Fruit fly (Drosophila melanogaster) whole organism, embryonic: ENCODE measurements around the gene CG5172.

ENCODE experiments used
- ATbp ChIP-seq: fragments of 200-800 bp; sonication (Bioruptor generic); optimal IDR thresholded peaks from 2 replicates; lab custom pipeline; 2017; ENCODE audit warnings: missing biosample characterization, mild to moderate bottlenecking, missing genetic modification characterization, missing genetic modification reagents
- Aef1 ChIP-seq: fragments of 200-800 bp; sonication (Bioruptor generic); IDR thresholded peaks from 3 replicates; pipeline ENCODE4 v1.3.6; 2022; ENCODE audit warnings: missing biosample characterization, missing genetic modification characterization
- Bgb ChIP-seq: fragments of 200-800 bp; sonication (Bioruptor generic); IDR thresholded peaks from 2 replicates; pipeline ENCODE4 v1.3.6; 2022; ENCODE audit warnings: missing biosample characterization, missing genetic modification characterization; ENCODE audit not compliant: partially characterized antibody
- CG10209 ChIP-seq: fragments of 200-800 bp; sonication (Bioruptor generic); optimal IDR thresholded peaks from 3 replicates; lab custom pipeline; 2017; ENCODE audit warnings: missing biosample characterization, mild to moderate bottlenecking, missing genetic modification characterization, missing genetic modification reagents
- CG11398 ChIP-seq: fragments of 200-800 bp; sonication (Bioruptor generic); optimal IDR thresholded peaks from 2 replicates; lab custom pipeline; 2016; ENCODE audit warnings: missing biosample characterization, missing genetic modification characterization
- CG12769 ChIP-seq: fragments of 200-800 bp; sonication (Bioruptor generic); optimal IDR thresholded peaks from 2 replicates; lab custom pipeline; 2019; ENCODE audit warnings: missing biosample characterization, mild to moderate bottlenecking, missing genetic modification characterization, moderate library complexity
- CG13624 ChIP-seq: fragments of 200-800 bp; sonication (Bioruptor generic); optimal IDR thresholded peaks from 2 replicates; lab custom pipeline; 2016; ENCODE audit warnings: missing biosample characterization, missing genetic modification characterization
- CG17385 ChIP-seq: fragments of 200-800 bp; sonication (Bioruptor generic); optimal IDR thresholded peaks from 3 replicates; lab custom pipeline; 2018; ENCODE audit warnings: missing biosample characterization, mild to moderate bottlenecking, missing genetic modification characterization
- CG17912 ChIP-seq: fragments of 200-800 bp; sonication (Bioruptor generic); optimal IDR thresholded peaks from 2 replicates; lab custom pipeline; 2018; ENCODE audit warnings: missing biosample characterization, mild to moderate bottlenecking, missing genetic modification characterization
- CG2199 ChIP-seq: fragments of 200-800 bp; sonication (Bioruptor generic); IDR thresholded peaks from 3 replicates; pipeline ENCODE4 v1.3.6; 2022; ENCODE audit warnings: missing biosample characterization, missing genetic modification characterization
- CG3847 ChIP-seq: fragments of 200-800 bp; sonication (Bioruptor generic); IDR thresholded peaks from 2 replicates; pipeline ENCODE4 v1.3.6; 2022; ENCODE audit warnings: missing biosample characterization, missing genetic modification characterization
- CG3995 ChIP-seq: fragments of 200-800 bp; sonication (Bioruptor generic); optimal IDR thresholded peaks from 3 replicates; lab custom pipeline; 2016; ENCODE audit warnings: missing biosample characterization, missing genetic modification characterization
- CG43689 ChIP-seq: fragments of 200-800 bp; sonication (Bioruptor generic); IDR thresholded peaks from 2 replicates; pipeline ENCODE4 v1.3.6; 2022; ENCODE audit warnings: missing biosample characterization, missing genetic modification characterization
- CG4404 ChIP-seq: fragments of 200-800 bp; sonication (Bioruptor generic); IDR thresholded peaks from 2 replicates; pipeline ENCODE4 v1.3.6; 2022; ENCODE audit warnings: missing biosample characterization, missing genetic modification characterization
- CG7271 ChIP-seq: fragments of 200-800 bp; sonication (Bioruptor generic); optimal IDR thresholded peaks from 2 replicates; lab custom pipeline; 2018; ENCODE audit warnings: missing biosample characterization, mild to moderate bottlenecking, missing genetic modification characterization, moderate library complexity
- CG7372 ChIP-seq: fragments of 200-800 bp; sonication (Bioruptor generic); IDR thresholded peaks from 2 replicates; pipeline ENCODE4 v1.3.6; 2022; ENCODE audit warnings: missing biosample characterization, missing genetic modification characterization
- CG8359 ChIP-seq: fragments of 200-800 bp; sonication (Bioruptor generic); optimal IDR thresholded peaks from 2 replicates; lab custom pipeline; 2017; ENCODE audit warnings: missing biosample characterization, mild to moderate bottlenecking, missing genetic modification characterization, borderline replicate concordance
- CG9727 ChIP-seq: fragments of 200-800 bp; sonication (Bioruptor generic); optimal IDR thresholded peaks from 3 replicates; lab custom pipeline; 2017; ENCODE audit warnings: missing biosample characterization, mild to moderate bottlenecking, missing genetic modification characterization
- CG9797 ChIP-seq: fragments of 200-800 bp; sonication (Bioruptor generic); optimal IDR thresholded peaks from 3 replicates; lab custom pipeline; 2018; ENCODE audit warnings: missing biosample characterization, mild to moderate bottlenecking, missing genetic modification characterization
- Dip2 ChIP-seq: fragments of 200-800 bp; sonication (Bioruptor generic); IDR thresholded peaks from 2 replicates; pipeline ENCODE4 v1.3.6; 2022; ENCODE audit warnings: missing biosample characterization, missing genetic modification characterization
- Dref ChIP-seq: fragments of 200-800 bp; sonication (Bioruptor generic); IDR thresholded peaks from 2 replicates; pipeline ENCODE4 v1.3.6; 2022; ENCODE audit warnings: missing biosample characterization, missing genetic modification characterization
- Gsc ChIP-seq: fragments of 200-800 bp; sonication (Bioruptor generic); IDR thresholded peaks from 2 replicates; pipeline ENCODE4 v1.3.6; 2022; ENCODE audit warnings: missing biosample characterization, missing genetic modification characterization
- Gug ChIP-seq: fragments of 200-800 bp; sonication (Bioruptor generic); IDR thresholded peaks from 4 replicates; pipeline ENCODE4 v1.3.6; 2022; ENCODE audit warnings: missing biosample characterization, missing genetic modification characterization
- Hr78 ChIP-seq, 2 experiments: fragments of 200-800 bp in 1 of 2; fragments of >200 bp in 1 of 2; sonication (Bioruptor generic) in 1 of 2; optimal IDR thresholded peaks; 2 replicates each; lab custom pipeline; 2017 to 2019; ENCODE audit warnings: missing biosample characterization in 2 of 2, missing genetic modification characterization in 2 of 2, mild to moderate bottlenecking in 1 of 2, moderate library complexity in 1 of 2
- MBD-R2 ChIP-seq: fragments of 200-800 bp; sonication (Bioruptor generic); IDR thresholded peaks from 2 replicates; pipeline ENCODE4 v1.3.6; 2022; ENCODE audit warnings: missing biosample characterization, missing genetic modification characterization
- Mes4 ChIP-seq: fragments of 200-800 bp; sonication (Bioruptor generic); optimal IDR thresholded peaks from 2 replicates; lab custom pipeline; 2016; ENCODE audit warnings: missing biosample characterization, missing genetic modification characterization
- NFAT ChIP-seq: fragments of 200-800 bp; sonication (Bioruptor generic); IDR thresholded peaks from 2 replicates; pipeline ENCODE4 v1.3.6; 2022; ENCODE audit warnings: missing biosample characterization, missing genetic modification characterization
- Six4 ChIP-seq: fragments of 200-800 bp; sonication (Bioruptor generic); optimal IDR thresholded peaks from 2 replicates; lab custom pipeline; 2016; ENCODE audit warnings: missing biosample characterization, missing genetic modification characterization
- Sox100B ChIP-seq: fragments of 200-800 bp; sonication (Bioruptor generic); optimal IDR thresholded peaks from 3 replicates; lab custom pipeline; 2018; ENCODE audit warnings: missing biosample characterization, mild to moderate bottlenecking, missing genetic modification characterization
- Stat92E ChIP-seq, 3 experiments: fragments of >200 bp in 2 of 3; fragments of 200-800 bp in 1 of 3; sonication (Bioruptor generic) in 1 of 3; optimal IDR thresholded peaks; 2 replicates each; lab custom pipeline; 2017 to 2019; ENCODE audit warnings: missing biosample characterization in 3 of 3, missing genetic modification characterization in 3 of 3, mild to moderate bottlenecking in 1 of 3, moderate library complexity in 1 of 3
- Tbp ChIP-seq: fragments of >200 bp; optimal IDR thresholded peaks from 2 replicates; lab custom pipeline; 2018; ENCODE audit warnings: missing biosample characterization, missing genetic modification characterization
- Vsx1 ChIP-seq: fragments of 200-800 bp; sonication (Bioruptor generic); optimal IDR thresholded peaks from 2 replicates; lab custom pipeline; 2017; ENCODE audit warnings: missing biosample characterization, mild to moderate bottlenecking, missing genetic modification characterization, missing genetic modification reagents
- ac ChIP-seq: fragments of 200-800 bp; sonication (Bioruptor generic); optimal IDR thresholded peaks from 3 replicates; lab custom pipeline; 2017; ENCODE audit warnings: missing biosample characterization, mild to moderate bottlenecking, missing genetic modification characterization
- bbx ChIP-seq: fragments of 200-800 bp; sonication (Bioruptor generic); IDR thresholded peaks from 2 replicates; pipeline ENCODE4 v1.3.6; 2022; ENCODE audit warnings: missing biosample characterization, missing genetic modification characterization; ENCODE audit not compliant: partially characterized antibody
- chinmo ChIP-seq: fragments of 200-800 bp; sonication (Bioruptor generic); IDR thresholded peaks from 4 replicates; pipeline ENCODE4 v1.3.6; 2022; ENCODE audit warnings: missing biosample characterization, missing genetic modification characterization; ENCODE audit not compliant: partially characterized antibody
- esg ChIP-seq: fragments of 200-800 bp; sonication (Bioruptor generic); conservative IDR thresholded peaks from 2 replicates; pipeline ENCODE4 v1.3.6; 2022; ENCODE audit warnings: missing biosample characterization, missing genetic modification characterization
- eyg ChIP-seq: fragments of 200-800 bp; sonication (Bioruptor generic); optimal IDR thresholded peaks from 3 replicates; lab custom pipeline; 2016; ENCODE audit warnings: missing biosample characterization, missing genetic modification characterization
- gro ChIP-seq: fragments of 200-800 bp; sonication (Bioruptor generic); optimal IDR thresholded peaks from 2 replicates; lab custom pipeline; 2016; ENCODE audit warnings: missing biosample characterization, missing genetic modification characterization
- hb ChIP-seq: fragments of 200-800 bp; sonication (Bioruptor generic); IDR thresholded peaks from 3 replicates; pipeline ENCODE4 v1.3.6; 2022; ENCODE audit warnings: missing biosample characterization, missing genetic modification characterization; ENCODE audit not compliant: partially characterized antibody
- hbn ChIP-seq: fragments of 200-800 bp; sonication (Bioruptor generic); IDR thresholded peaks from 2 replicates; pipeline ENCODE4 v1.3.6; 2022; ENCODE audit warnings: missing biosample characterization, missing genetic modification characterization; ENCODE audit not compliant: partially characterized antibody
- hth ChIP-seq: fragments of >200 bp; optimal IDR thresholded peaks from 2 replicates; lab custom pipeline; 2017; ENCODE audit warnings: inconsistent platforms
- ind ChIP-seq: fragments of 200-800 bp; sonication (Bioruptor generic); optimal IDR thresholded peaks from 3 replicates; lab custom pipeline; 2016; ENCODE audit warnings: missing biosample characterization, missing genetic modification characterization
- lov ChIP-seq, 2 experiments: fragments of 200-800 bp in 1 of 2; fragments of >200 bp in 1 of 2; sonication (Bioruptor generic) in 1 of 2; IDR thresholded peaks in 1 of 2; optimal IDR thresholded peaks in 1 of 2; 2 replicates in 1 of 2; 3 replicates in 1 of 2; pipeline versions ENCODE4 v1.3.6 to Lab custom; 2017 to 2022; ENCODE audit warnings: missing biosample characterization in 1 of 2, missing genetic modification characterization in 1 of 2
- nerfin-1 ChIP-seq: fragments of 200-800 bp; sonication (Bioruptor generic); optimal IDR thresholded peaks from 3 replicates; lab custom pipeline; 2019; ENCODE audit warnings: missing biosample characterization, mild to moderate bottlenecking, missing genetic modification characterization, moderate library complexity
- oc ChIP-seq: fragments of 200-800 bp; sonication (Bioruptor generic); optimal IDR thresholded peaks from 2 replicates; lab custom pipeline; 2018; ENCODE audit warnings: missing biosample characterization, mild to moderate bottlenecking, missing genetic modification characterization, moderate library complexity
- peb ChIP-seq: fragments of 200-800 bp; sonication (Bioruptor generic); IDR thresholded peaks from 2 replicates; pipeline ENCODE4 v1.3.6; 2022; ENCODE audit warnings: missing biosample characterization, missing genetic modification characterization
- pita ChIP-seq: fragments of 200-800 bp; sonication (Bioruptor generic); optimal IDR thresholded peaks from 2 replicates; lab custom pipeline; 2017; ENCODE audit warnings: missing biosample characterization, mild to moderate bottlenecking, missing genetic modification characterization
- run ChIP-seq: fragments of 200-800 bp; sonication (Bioruptor generic); optimal IDR thresholded peaks from 3 replicates; lab custom pipeline; 2018; ENCODE audit warnings: missing biosample characterization, mild to moderate bottlenecking, missing genetic modification characterization
- sisA ChIP-seq: fragments of 200-800 bp; sonication (Bioruptor generic); IDR thresholded peaks from 2 replicates; pipeline ENCODE4 v1.3.6; 2022; ENCODE audit warnings: missing biosample characterization, missing genetic modification characterization
- wor ChIP-seq: fragments of 200-800 bp; sonication (Bioruptor generic); IDR thresholded peaks from 2 replicates; pipeline ENCODE4 v1.3.6; 2022; ENCODE audit warnings: missing biosample characterization, missing genetic modification characterization

CG5172 gene

DNA sequence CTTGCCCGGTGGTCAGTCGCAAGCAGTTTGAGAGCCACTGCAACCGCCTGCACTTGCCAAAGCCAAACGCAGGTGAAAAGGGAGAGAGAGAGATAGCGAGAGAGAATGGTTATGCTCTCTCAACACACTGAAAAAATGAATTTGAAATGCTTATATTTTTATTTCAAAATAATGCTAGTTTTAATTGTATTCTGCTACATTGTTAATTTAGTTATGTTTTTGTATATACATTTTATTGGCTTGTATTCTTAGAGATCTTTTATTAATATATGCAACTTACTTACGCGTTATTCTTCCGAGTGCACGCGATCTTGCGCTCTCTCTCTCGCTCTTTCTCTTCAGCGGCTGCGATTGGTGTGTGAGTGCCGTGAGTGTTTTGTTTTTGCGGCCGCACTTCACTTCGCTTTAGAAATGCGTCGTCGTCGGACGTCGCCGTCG lies 42.7 kb upstream of the CG5172 start (continued):
- TF ChIP-seq Six4, result peak; percentile 97
- TF ChIP-seq Stat92E (GFP tag; optimal IDR thresholded peaks at IDR 0.05; lab: Kevin White, UChicago), result peak in 1 of 3 experiments; percentile 99
- TF ChIP-seq hth, result no peak
- TF ChIP-seq CG3847 (GFP tag; lab: Robert Waterston, UW), result peak; percentile 38; the same call in 1 of the 2 replicates
- TF ChIP-seq MBD-R2, result peak; percentile 98
- TF ChIP-seq CG7372 (GFP tag; lab: Robert Waterston, UW), result peak; percentile 98
- peak; percentile 97 for TF ChIP-seq Aef1 (GFP tag; lab: Robert Waterston, UW)
- no peak for TF ChIP-seq Dref (GFP tag; lab: Robert Waterston, UW)
- TF ChIP-seq lov (optimal IDR thresholded peaks at IDR 0.05; lab: Kevin White, UChicago), result no peak
- TF ChIP-seq lov (GFP tag; IDR thresholded peaks at IDR 0.05; lab: Robert Waterston, UW), result peak; percentile 98
- no peak for TF ChIP-seq ATbp (GFP tag; lab: Kevin White, UChicago)
- TF ChIP-seq Sox100B (GFP tag; lab: Kevin White, UChicago), result peak; percentile 98
- TF ChIP-seq hb (GFP tag; lab: Robert Waterston, UW), result no peak
- peak; percentile 97 for TF ChIP-seq nerfin-1 (tag; lab: Kevin White, UChicago)
- TF ChIP-seq CG9727 (GFP tag; lab: Kevin White, UChicago), result peak; percentile 99
- TF ChIP-seq sisA (GFP tag; lab: Robert Waterston, UW), result peak; percentile 99
- no peak for TF ChIP-seq Tbp
- TF ChIP-seq CG11398 (GFP tag; lab: Kevin White, UChicago), result peak; percentile 33
- 0 out of 4 replicates have a peak, but pooled peaks have one; percentile 16 for TF ChIP-seq chinmo (GFP tag; lab: Robert Waterston, UW)
- TF ChIP-seq peb, result peak; percentile 98
- no peak for TF ChIP-seq CG12769 (tag; lab: Kevin White, UChicago)
- TF ChIP-seq pita (GFP tag; lab: Kevin White, UChicago), result no peak
- TF ChIP-seq CG8359 (GFP tag; lab: Kevin White, UChicago), result peak; percentile 93
- no peak for TF ChIP-seq ac (GFP tag; lab: Kevin White, UChicago)
- no peak for TF ChIP-seq CG17385 (GFP tag; lab: Kevin White, UChicago)
- peak; percentile 98 for TF ChIP-seq CG10209 (GFP tag; lab: Kevin White, UChicago)
- peak; percentile 92 for TF ChIP-seq Gsc (GFP tag; lab: Robert Waterston, UW)
- TF ChIP-seq CG2199 (GFP tag; lab: Robert Waterston, UW), result peak; percentile 98
- peak; percentile 97 for TF ChIP-seq run (tag; lab: Kevin White, UChicago)
- no peak for TF ChIP-seq Mes4 (GFP tag; lab: Kevin White, UChicago)
- TF ChIP-seq ind (GFP tag; lab: Kevin White, UChicago), result peak; percentile 96
- no peak for TF ChIP-seq Bgb (GFP tag; lab: Robert Waterston, UW)
- TF ChIP-seq bbx, result no peak
- peak; percentile 98 for TF ChIP-seq CG4404
- peak; percentile 67 for TF ChIP-seq CG17912
- peak; percentile 75 for TF ChIP-seq CG3995 (GFP tag; lab: Kevin White, UChicago)
- peak; percentile 96 for TF ChIP-seq NFAT (GFP tag; lab: Robert Waterston, UW)
- peak; percentile 92 for TF ChIP-seq Gug
- TF ChIP-seq CG13624 (GFP tag; lab: Kevin White, UChicago), result peak; percentile 97
- peak; percentile 78 for TF ChIP-seq Dip2
- TF ChIP-seq Hr78 (GFP tag; optimal IDR thresholded peaks at IDR 0.05; lab: Kevin White, UChicago), result peak in 1 of 2 experiments; percentile 93
- TF ChIP-seq oc (tag; lab: Kevin White, UChicago), result no peak
- TF ChIP-seq gro (GFP tag; lab: Kevin White, UChicago), result peak; percentile 95
- peak; percentile 84 for TF ChIP-seq wor (GFP tag; lab: Robert Waterston, UW)
- peak; percentile 40 for TF ChIP-seq Vsx1
- TF ChIP-seq CG43689 (GFP tag; lab: Robert Waterston, UW), result no peak
- peak; percentile 83 for TF ChIP-seq esg (GFP tag; lab: Robert Waterston, UW)
- peak; percentile 93 for TF ChIP-seq CG7271 (tag; lab: Kevin White, UChicago)
- no peak for TF ChIP-seq hbn (GFP tag; lab: Robert Waterston, UW)
- TF ChIP-seq eyg, result peak; percentile 95
- TF ChIP-seq CG9797 (GFP tag; lab: Kevin White, UChicago), result peak; percentile 52
